Worm (Caenorhabditis elegans): Measurements from ENCODE around the gene ssu-2.

The ssu-2 gene

DNA sequence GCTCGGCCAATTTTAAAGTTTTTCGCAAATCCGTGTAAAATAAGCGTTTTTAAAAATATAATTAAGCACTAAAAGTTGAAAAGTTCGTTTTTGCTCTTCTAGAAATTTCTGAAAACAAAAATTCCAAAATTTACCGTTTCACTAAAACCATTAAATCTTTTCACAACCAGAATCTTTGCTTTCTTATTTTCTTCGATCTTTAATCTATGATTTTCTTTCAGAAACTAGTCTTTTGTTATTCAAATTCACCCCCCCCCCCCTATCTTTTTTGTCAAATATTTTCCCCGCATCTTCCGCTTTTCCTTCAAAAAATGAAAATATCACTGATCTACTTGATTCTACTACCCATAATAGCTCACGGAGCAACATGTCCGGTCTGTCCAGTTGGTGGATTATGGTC lies 21.4 kb upstream of the ssu-2 start, which contains the start of gene Y67A10A.11:
TSS of gene Y67A10A.11 (plus strand) at position 301 of the 400 bp plus-strand sequence.
- no peak for TF ChIP-seq lin-26 (GFP tag; IDR thresholded peaks at IDR 0.05)
- TF ChIP-seq mes-4 (tag; optimal IDR thresholded peaks at IDR 0.05) = no peak
- TF ChIP-seq rec-8 (tag; optimal IDR thresholded peaks at IDR 0.05) = no peak
- no peak for TF ChIP-seq mcd-1 (GFP tag; IDR thresholded peaks at IDR 0.05)
- TF ChIP-seq unc-62 (GFP tag; optimal IDR thresholded peaks at IDR 0.05) = no peak
- TF ChIP-seq F57A8.1 (GFP tag; optimal IDR thresholded peaks at IDR 0.05) = no peak
- TF ChIP-seq egl-44 (GFP tag; IDR thresholded peaks at IDR 0.05) = no peak
- no peak for TF ChIP-seq C06A6.2 (GFP tag; conservative IDR thresholded peaks at IDR 0.05)
- TF ChIP-seq madf-8 (GFP tag; conservative IDR thresholded peaks at IDR 0.05) = no peak
- TF ChIP-seq tbx-9 (tag; optimal IDR thresholded peaks at IDR 0.05; ENCODE audit: borderline replicate concordance) = no peak
- no peak for TF ChIP-seq lir-1 (GFP tag; conservative IDR thresholded peaks at IDR 0.05)
- no peak for TF ChIP-seq F33H1.4 (GFP tag; IDR thresholded peaks at IDR 0.05)
- TF ChIP-seq sea-2 (GFP tag; IDR thresholded peaks at IDR 0.05) = no peak
- TF ChIP-seq ceh-58 (GFP tag; IDR thresholded peaks at IDR 0.05) = no peak
- no peak for TF ChIP-seq nfya-2 (GFP tag; IDR thresholded peaks at IDR 0.05)

DNA sequence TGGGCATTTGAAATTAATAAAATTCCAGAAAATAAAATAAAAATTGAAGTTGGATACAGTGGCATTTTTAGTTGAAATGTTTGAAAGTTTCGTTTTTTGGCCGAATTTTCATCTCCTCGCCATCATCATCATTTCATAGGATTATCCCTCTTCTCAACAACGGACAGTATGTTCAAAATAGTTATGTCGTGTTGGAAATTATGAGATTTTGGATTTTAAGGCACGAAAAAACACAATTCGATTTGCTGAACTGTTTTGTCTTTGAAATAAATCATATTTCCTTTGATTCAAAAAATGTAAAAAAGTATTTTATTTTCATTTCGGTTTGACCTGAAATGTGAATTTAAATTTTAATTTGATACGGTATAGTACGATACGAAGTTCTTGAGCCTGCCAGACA lies 17.3 kb upstream of the ssu-2 start, which contains the start of gene srlf-28:
TSS of gene srlf-28 (minus strand) at position 101 of the 400 bp plus-strand sequence.
- no peak for TF ChIP-seq ztf-6 (GFP tag; IDR thresholded peaks at IDR 0.05)
- TF ChIP-seq let-607 (tag; optimal IDR thresholded peaks at IDR 0.05) = no peak
- no peak for TF ChIP-seq nhr-80 (tag; optimal IDR thresholded peaks at IDR 0.05)
- TF ChIP-seq sptf-2 (GFP tag; optimal IDR thresholded peaks at IDR 0.05) = no peak
- TF ChIP-seq madf-10 (tag; optimal IDR thresholded peaks at IDR 0.05) = no peak
- no peak for TF ChIP-seq hmg-1.2 (GFP tag; IDR thresholded peaks at IDR 0.05)
- no peak for TF ChIP-seq ceh-40 (GFP tag; IDR thresholded peaks at IDR 0.05)
- no peak for TF ChIP-seq bed-1 (GFP tag; IDR thresholded peaks at IDR 0.05)

DNA sequence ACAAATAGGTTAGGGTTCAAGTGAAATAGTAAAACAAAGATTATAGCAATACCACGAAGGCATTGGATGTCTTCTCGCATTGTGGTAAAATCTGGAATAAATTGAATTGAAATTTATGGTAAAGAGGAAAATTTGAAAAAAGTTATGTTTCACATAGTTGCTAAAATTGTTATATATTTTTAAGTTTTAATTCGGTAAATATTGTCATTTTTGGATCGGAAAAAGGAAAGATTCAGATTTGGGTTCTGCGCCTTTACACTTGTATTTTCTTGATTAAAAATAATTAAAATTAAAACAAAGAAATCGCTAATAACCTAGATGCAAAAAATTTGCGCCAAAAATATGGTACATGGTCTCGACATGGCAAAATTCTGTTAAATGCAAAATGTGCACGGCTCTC lies 10.4 kb upstream of the ssu-2 start, which contains the start of gene oac-56:
TSS of gene oac-56 (minus strand) at position 101 of the 400 bp plus-strand sequence.
- TF ChIP-seq efl-1 (GFP tag; optimal IDR thresholded peaks at IDR 0.05) = no peak
- 0 out of 2 replicates have a peak, but pooled peaks have one; percentile 51 for TF ChIP-seq attf-6 (GFP tag; IDR thresholded peaks at IDR 0.05)
- no peak for TF ChIP-seq F49E8.2 (tag; optimal IDR thresholded peaks at IDR 0.05; ENCODE audit: insufficient read depth)

DNA sequence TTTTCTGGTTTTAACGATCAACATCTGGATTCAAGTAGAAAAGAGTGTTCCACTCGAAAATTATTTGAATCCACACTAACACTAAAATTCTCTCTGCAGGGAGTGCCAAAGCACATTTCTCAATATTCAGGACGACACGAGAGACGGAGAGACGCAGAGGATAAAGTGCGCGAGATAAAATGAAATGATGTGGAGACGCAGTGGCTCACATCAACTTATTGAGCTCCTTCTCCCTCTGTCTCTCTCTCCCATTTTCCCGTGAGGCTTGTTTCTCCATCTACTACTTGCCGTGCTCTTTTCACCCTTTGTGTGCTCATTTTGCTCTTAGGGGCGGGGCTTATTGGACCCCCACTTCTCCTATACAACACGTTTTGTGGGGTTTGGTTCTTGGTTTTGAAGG lies 4.9 kb upstream of the ssu-2 start:
- TF ChIP-seq athp-1 (tag; optimal IDR thresholded peaks at IDR 0.05) = no peak
- no peak for TF ChIP-seq B0336.3 (GFP tag; IDR thresholded peaks at IDR 0.05)
- TF ChIP-seq sdz-38 (tag; optimal IDR thresholded peaks at IDR 0.05) = no peak
- no peak for TF ChIP-seq ztf-18 (tag; optimal IDR thresholded peaks at IDR 0.05)
- no peak for TF ChIP-seq F37B4.10 (GFP tag; IDR thresholded peaks at IDR 0.05)
- TF ChIP-seq madf-6 (GFP tag; IDR thresholded peaks at IDR 0.05) = no peak
- no peak for TF ChIP-seq die-1 (tag; optimal IDR thresholded peaks at IDR 0.05)
- no peak for TF ChIP-seq nfyb-1 (GFP tag; IDR thresholded peaks at IDR 0.05)
- no peak for TF ChIP-seq ceh-91 (GFP tag; IDR thresholded peaks at IDR 0.05)
- TF ChIP-seq F55B11.4 (tag; optimal IDR thresholded peaks at IDR 0.05; ENCODE audit: borderline replicate concordance, insufficient read depth) = no peak
- no peak for TF ChIP-seq K11D2.4 (GFP tag; IDR thresholded peaks at IDR 0.05)
- TF ChIP-seq ztf-22 (GFP tag; optimal IDR thresholded peaks at IDR 0.05) = no peak
- no peak for TF ChIP-seq Y53G8AR.9 (GFP tag; conservative IDR thresholded peaks at IDR 0.05)
- TF ChIP-seq atf-7 (tag; optimal IDR thresholded peaks at IDR 0.05) = no peak
- TF ChIP-seq F39B2.1 (GFP tag; IDR thresholded peaks at IDR 0.05) = no peak

All from whole organism, young adult.